Fruit fly (Drosophila melanogaster) whole organism, embryonic: Measurements from ENCODE around the gene dimm.

Source experiments
- Adf1 ChIP-seq: fragments of 200-800 bp; sonication (Bioruptor generic); IDR thresholded peaks from 2 replicates; pipeline ENCODE4 v1.3.6; 2022; ENCODE audit warnings: missing biosample characterization, missing genetic modification characterization
- Aef1 ChIP-seq: fragments of 200-800 bp; sonication (Bioruptor generic); IDR thresholded peaks from 3 replicates; pipeline ENCODE4 v1.3.6; 2022; ENCODE audit warnings: missing biosample characterization, missing genetic modification characterization
- BtbVII ChIP-seq: fragments of 200-800 bp; sonication (Bioruptor generic); optimal IDR thresholded peaks from 3 replicates; lab custom pipeline; 2017; ENCODE audit warnings: missing biosample characterization, mild to moderate bottlenecking, missing genetic modification characterization
- CG11695 ChIP-seq: fragments of 200-800 bp; sonication (Bioruptor generic); IDR thresholded peaks from 3 replicates; pipeline ENCODE4 v1.3.6; 2022; ENCODE audit warnings: missing biosample characterization, missing genetic modification characterization
- CG12659 ChIP-seq: fragments of 200-800 bp; sonication (Bioruptor generic); optimal IDR thresholded peaks from 3 replicates; lab custom pipeline; 2017; ENCODE audit warnings: mild to moderate bottlenecking, missing biosample characterization, missing genetic modification reagents, missing genetic modification characterization
- CG15696 ChIP-seq: fragments of 200-800 bp; sonication (Bioruptor generic); optimal IDR thresholded peaks from 2 replicates; lab custom pipeline; 2019; ENCODE audit warnings: missing biosample characterization, mild to moderate bottlenecking, missing genetic modification characterization, moderate library complexity
- CG17912 ChIP-seq: fragments of 200-800 bp; sonication (Bioruptor generic); optimal IDR thresholded peaks from 2 replicates; lab custom pipeline; 2018; ENCODE audit warnings: missing biosample characterization, mild to moderate bottlenecking, missing genetic modification characterization
- CG2199 ChIP-seq: fragments of 200-800 bp; sonication (Bioruptor generic); IDR thresholded peaks from 3 replicates; pipeline ENCODE4 v1.3.6; 2022; ENCODE audit warnings: missing biosample characterization, missing genetic modification characterization
- CG2889 ChIP-seq: fragments of 200-800 bp; sonication (Bioruptor generic); IDR thresholded peaks from 3 replicates; pipeline ENCODE4 v1.3.6; 2022; ENCODE audit warnings: missing biosample characterization, missing genetic modification characterization
- CG31441 ChIP-seq: fragments of 200-800 bp; sonication (Bioruptor generic); IDR thresholded peaks from 2 replicates; pipeline ENCODE4 v1.3.6; 2022; ENCODE audit warnings: missing biosample characterization, missing genetic modification characterization
- CG43689 ChIP-seq: fragments of 200-800 bp; sonication (Bioruptor generic); IDR thresholded peaks from 2 replicates; pipeline ENCODE4 v1.3.6; 2022; ENCODE audit warnings: missing biosample characterization, missing genetic modification characterization
- CG4404 ChIP-seq: fragments of 200-800 bp; sonication (Bioruptor generic); IDR thresholded peaks from 2 replicates; pipeline ENCODE4 v1.3.6; 2022; ENCODE audit warnings: missing biosample characterization, missing genetic modification characterization
- CG4854 ChIP-seq: fragments of 200-800 bp; sonication (Bioruptor generic); optimal IDR thresholded peaks from 2 replicates; lab custom pipeline; 2016; ENCODE audit warnings: missing biosample characterization, missing genetic modification characterization, inconsistent platforms
- CG5180 ChIP-seq: fragments of 200-800 bp; sonication (Bioruptor generic); optimal IDR thresholded peaks from 3 replicates; lab custom pipeline; 2017; ENCODE audit warnings: missing biosample characterization, missing genetic modification characterization, mild to moderate bottlenecking, moderate library complexity, missing genetic modification reagents
- CG6854 ChIP-seq: fragments of 200-800 bp; sonication (Bioruptor generic); optimal IDR thresholded peaks from 3 replicates; lab custom pipeline; 2017; ENCODE audit warnings: missing biosample characterization, mild to moderate bottlenecking, missing genetic modification characterization
- D19A ChIP-seq: fragments of 200-800 bp; optimal IDR thresholded peaks from 3 replicates; lab custom pipeline; 2019; ENCODE audit warnings: missing biosample characterization, mild to moderate bottlenecking, missing genetic modification characterization, moderate library complexity
- Dip3 ChIP-seq: fragments of 200-800 bp; sonication (Bioruptor generic); optimal IDR thresholded peaks from 3 replicates; lab custom pipeline; 2016; ENCODE audit warnings: missing biosample characterization, missing genetic modification characterization
- Doc2 ChIP-seq: fragments of 200-800 bp; sonication (Bioruptor generic); IDR thresholded peaks from 2 replicates; pipeline ENCODE4 v1.3.6; 2022; ENCODE audit warnings: missing biosample characterization, missing genetic modification characterization
- E2f2 ChIP-seq: fragments of 200-800 bp; sonication (Bioruptor generic); IDR thresholded peaks from 2 replicates; pipeline ENCODE4 v1.3.6; 2022; ENCODE audit warnings: missing biosample characterization, missing genetic modification characterization
- Ets65A ChIP-seq: fragments of 200-800 bp; sonication (Bioruptor generic); peaks from one replicate; lab custom pipeline; 2016; ENCODE audit warnings: missing biosample characterization, missing genetic modification characterization
- HLH4C ChIP-seq: fragments of 200-800 bp; sonication (Bioruptor generic); IDR thresholded peaks from 3 replicates; pipeline ENCODE4 v1.3.6; 2022; ENCODE audit warnings: missing biosample characterization, missing genetic modification characterization; ENCODE audit not compliant: partially characterized antibody
- Meics ChIP-seq: fragments of 200-800 bp; sonication (Bioruptor generic); optimal IDR thresholded peaks from 2 replicates; lab custom pipeline; 2017; ENCODE audit warnings: missing biosample characterization, mild to moderate bottlenecking, missing genetic modification characterization
- NfI ChIP-seq: fragments of 200-800 bp; sonication (Bioruptor generic); optimal IDR thresholded peaks from 3 replicates; lab custom pipeline; 2018; ENCODE audit warnings: missing biosample characterization, mild to moderate bottlenecking, missing genetic modification characterization, moderate library complexity
- Oli ChIP-seq: fragments of 200-800 bp; sonication (Bioruptor generic); optimal IDR thresholded peaks from 2 replicates; lab custom pipeline; 2018; ENCODE audit warnings: missing biosample characterization, mild to moderate bottlenecking, missing genetic modification characterization, moderate library complexity
- Optix ChIP-seq: fragments of 200-800 bp; sonication (Bioruptor generic); IDR thresholded peaks from 3 replicates; pipeline ENCODE4 v1.3.6; 2022; ENCODE audit warnings: missing biosample characterization, missing genetic modification characterization
- PHDP ChIP-seq: fragments of 200-800 bp; sonication (Bioruptor generic); optimal IDR thresholded peaks from 3 replicates; lab custom pipeline; 2018; ENCODE audit warnings: missing biosample characterization, mild to moderate bottlenecking, missing genetic modification characterization, moderate library complexity
- Ssrp ChIP-seq: fragments of 200-800 bp; sonication (Bioruptor generic); optimal IDR thresholded peaks from 2 replicates; lab custom pipeline; 2018; ENCODE audit warnings: missing biosample characterization, mild to moderate bottlenecking, missing genetic modification characterization, moderate library complexity
- ab ChIP-seq: fragments of 200-800 bp; sonication (Bioruptor generic); optimal IDR thresholded peaks from 2 replicates; lab custom pipeline; 2016; ENCODE audit warnings: missing biosample characterization, missing genetic modification characterization
- amos ChIP-seq: fragments of 200-800 bp; sonication (Bioruptor generic); IDR thresholded peaks from 2 replicates; pipeline ENCODE4 v1.3.6; 2022; ENCODE audit warnings: missing biosample characterization, missing genetic modification characterization; ENCODE audit not compliant: partially characterized antibody
- ap ChIP-seq: fragments of 200-800 bp; sonication (Bioruptor generic); IDR thresholded peaks from 2 replicates; pipeline ENCODE4 v1.3.6; 2022; ENCODE audit warnings: missing biosample characterization, missing genetic modification characterization
- cas ChIP-seq: fragments of 200-800 bp; sonication (Bioruptor generic); IDR thresholded peaks from 2 replicates; pipeline ENCODE4 v1.3.6; 2022; ENCODE audit warnings: missing biosample characterization, missing genetic modification characterization
- dpn ChIP-seq, 2 experiments: fragments of 200-800 bp; sonication (Bioruptor generic); optimal IDR thresholded peaks; 3 replicates each; lab custom pipeline; 2016; ENCODE audit warnings: missing biosample characterization in 2 of 2, missing genetic modification characterization in 2 of 2
- fd102C ChIP-seq: fragments of 200-800 bp; sonication (Bioruptor generic); optimal IDR thresholded peaks from 2 replicates; lab custom pipeline; 2018; ENCODE audit warnings: missing biosample characterization, mild to moderate bottlenecking, missing genetic modification characterization, moderate library complexity
- ham ChIP-seq: fragments of 200-800 bp; sonication (Bioruptor generic); IDR thresholded peaks from 2 replicates; pipeline ENCODE4 v1.3.6; 2022; ENCODE audit warnings: missing biosample characterization, missing genetic modification characterization
- hkb ChIP-seq, 2 experiments: fragments of 200-800 bp in 1 of 2; fragments of >200 bp in 1 of 2; sonication (Bioruptor generic) in 1 of 2; IDR thresholded peaks in 1 of 2; optimal IDR thresholded peaks in 1 of 2; 2 replicates each; pipeline versions ENCODE4 v1.3.6 to Lab custom; 2017 to 2022; ENCODE audit warnings: missing biosample characterization in 1 of 2, missing genetic modification characterization in 1 of 2
- kay ChIP-seq: fragments of 200-800 bp; sonication (Bioruptor generic); optimal IDR thresholded peaks from 2 replicates; lab custom pipeline; 2016; ENCODE audit warnings: missing biosample characterization, missing genetic modification characterization
- kni ChIP-seq: fragments of 200-800 bp; sonication (Bioruptor generic); optimal IDR thresholded peaks from 3 replicates; lab custom pipeline; 2017; ENCODE audit warnings: mild to moderate bottlenecking, missing biosample characterization, missing genetic modification reagents, missing genetic modification characterization
- lmd ChIP-seq: fragments of 200-800 bp; sonication (Bioruptor generic); IDR thresholded peaks from 2 replicates; pipeline ENCODE4 v1.3.6; 2022; ENCODE audit warnings: missing biosample characterization, missing genetic modification characterization
- pros ChIP-seq: fragments of 200-800 bp; sonication (Bioruptor generic); optimal IDR thresholded peaks from 3 replicates; lab custom pipeline; 2019; ENCODE audit warnings: missing biosample characterization, mild to moderate bottlenecking, missing genetic modification characterization, moderate library complexity
- rib ChIP-seq: fragments of 200-800 bp; sonication (Bioruptor generic); IDR thresholded peaks from 2 replicates; pipeline ENCODE4 v1.3.6; 2022; ENCODE audit warnings: missing biosample characterization, missing genetic modification characterization
- run ChIP-seq: fragments of 200-800 bp; sonication (Bioruptor generic); optimal IDR thresholded peaks from 3 replicates; lab custom pipeline; 2018; ENCODE audit warnings: missing biosample characterization, mild to moderate bottlenecking, missing genetic modification characterization
- sc ChIP-seq, 3 experiments: fragments of >200 bp in 2 of 3; fragments of 200-800 bp in 1 of 3; sonication (Bioruptor generic) in 1 of 3; optimal IDR thresholded peaks; 2 replicates in 2 of 3; 3 replicates in 1 of 3; lab custom pipeline; 2017; ENCODE audit warnings: mild to moderate bottlenecking in 1 of 3, missing biosample characterization in 1 of 3, missing genetic modification characterization in 1 of 3, missing genetic modification reagents in 1 of 3
- sd ChIP-seq: fragments of 200-800 bp; sonication (Bioruptor generic); optimal IDR thresholded peaks from 3 replicates; lab custom pipeline; 2018; ENCODE audit warnings: missing biosample characterization, mild to moderate bottlenecking, missing genetic modification characterization, moderate library complexity
- sima ChIP-seq: fragments of 200-800 bp; sonication (Bioruptor generic); optimal IDR thresholded peaks from 2 replicates; lab custom pipeline; 2016; ENCODE audit warnings: missing biosample characterization, missing genetic modification characterization
- slou ChIP-seq: fragments of 200-800 bp; sonication (Bioruptor generic); optimal IDR thresholded peaks from 3 replicates; lab custom pipeline; 2016; ENCODE audit warnings: missing biosample characterization, missing genetic modification characterization
- so ChIP-seq: fragments of 200-800 bp; sonication (Bioruptor generic); IDR thresholded peaks from 3 replicates; pipeline ENCODE4 v1.3.6; 2022; ENCODE audit warnings: missing biosample characterization, missing genetic modification characterization
- toy ChIP-seq: fragments of 200-800 bp; sonication (Bioruptor generic); IDR thresholded peaks from 2 replicates; pipeline ENCODE4 v1.3.6; 2022; ENCODE audit warnings: missing biosample characterization, missing genetic modification characterization
- twi ChIP-seq: fragments of 200-800 bp; optimal IDR thresholded peaks from 2 replicates; lab custom pipeline; 2019; ENCODE audit warnings: missing biosample characterization, mild to moderate bottlenecking, missing genetic modification characterization, moderate library complexity
- usp ChIP-seq: fragments of >200 bp; optimal IDR thresholded peaks from 2 replicates; lab custom pipeline; 2017; ENCODE audit warnings: missing biosample characterization, missing genetic modification characterization
- wek ChIP-seq: fragments of 200-800 bp; sonication (Bioruptor generic); optimal IDR thresholded peaks from 3 replicates; lab custom pipeline; 2018; ENCODE audit warnings: missing biosample characterization, mild to moderate bottlenecking, missing genetic modification characterization, moderate library complexity

The dimm gene

dm6 chr2L:21313909-21314400 is 17.6 kb upstream of the dimm start, which contains the start of gene CG46314 (continued):
- TF ChIP-seq CG31441 (GFP tag; lab: Robert Waterston, UW) (peak; percentile 30; the same call in 1 of the 2 replicates), ab (GFP tag; lab: Kevin White, UChicago) (no peak), so (GFP tag; lab: Robert Waterston, UW) (0 out of 3 replicates have a peak, but pooled peaks have one; percentile 7), dpn (GFP tag; optimal IDR thresholded peaks at IDR 0.05; lab: Kevin White, UChicago) (no peak), CG15696 (tag; lab: Kevin White, UChicago) (no peak), CG5180 (GFP tag; lab: Kevin White, UChicago) (no peak), sima (GFP tag; lab: Kevin White, UChicago) (no peak), usp (GFP tag; lab: Kevin White, UChicago) (no peak), CG12659 (GFP tag; lab: Kevin White, UChicago) (no peak), amos (no peak), Optix (GFP tag; lab: Robert Waterston, UW) (no peak), wek (no peak), D19A (tag; lab: Kevin White, UChicago) (no peak), twi (tag; lab: Kevin White, UChicago) (no peak), CG2889 (GFP tag; lab: Robert Waterston, UW) (no peak), kni (GFP tag; lab: Kevin White, UChicago) (no peak), Ssrp (tag; lab: Kevin White, UChicago) (no peak), fd102C (GFP tag; lab: Kevin White, UChicago) (no peak), E2f2 (no peak), Adf1 (GFP tag; lab: Robert Waterston, UW) (no peak; the same call in 1 of the 2 replicates), CG4854 (GFP tag; lab: Kevin White, UChicago) (no peak), Meics (GFP tag; lab: Kevin White, UChicago) (peak; percentile 37), slou (GFP tag; lab: Kevin White, UChicago) (no peak), CG2199 (GFP tag; lab: Robert Waterston, UW) (0 out of 3 replicates have a peak, but pooled peaks have one; percentile 64), pros (GFP tag; lab: Kevin White, UChicago) (peak; percentile 7), CG17912 (GFP tag; lab: Kevin White, UChicago) (no peak), PHDP (no peak), CG4404 (GFP tag; lab: Robert Waterston, UW) (no peak), Aef1 (no peak), lmd (GFP tag; lab: Robert Waterston, UW) (no peak), rib (GFP tag; lab: Robert Waterston, UW) (no peak), ap (GFP tag; lab: Robert Waterston, UW) (no peak), sd (no peak), run (tag; lab: Kevin White, UChicago) (no peak), BtbVII (GFP tag; lab: Kevin White, UChicago) (no peak), Doc2 (GFP tag; lab: Robert Waterston, UW) (no peak), Dip3 (GFP tag; lab: Kevin White, UChicago) (peak; percentile 3), cas (no peak), sc (optimal IDR thresholded peaks at IDR 0.05; lab: Kevin White, UChicago) (no peak), sc (GFP tag; optimal IDR thresholded peaks at IDR 0.05; lab: Kevin White, UChicago) (no peak), Oli (tag; lab: Kevin White, UChicago) (no peak), HLH4C (no peak), hkb (optimal IDR thresholded peaks at IDR 0.05; lab: Kevin White, UChicago) (no peak), hkb (GFP tag; IDR thresholded peaks at IDR 0.05; lab: Robert Waterston, UW) (peak; percentile 30), kay (GFP tag; lab: Kevin White, UChicago) (no peak), NfI (no peak), CG6854 (GFP tag; lab: Kevin White, UChicago) (no peak), toy (no peak), ham (no peak), CG11695 (GFP tag; lab: Robert Waterston, UW) (0 out of 3 replicates have a peak, but pooled peaks have one; percentile 50), Ets65A (GFP tag; lab: Kevin White, UChicago) (no peak), CG43689 (GFP tag; lab: Robert Waterston, UW) (no peak)
